Worm (Caenorhabditis elegans): ENCODE data around the gene ZK1058.3.
A peak's percentile ranks its signal among the peaks of the same experiment; 100 is the strongest.

The ZK1058.3 gene

DNA sequence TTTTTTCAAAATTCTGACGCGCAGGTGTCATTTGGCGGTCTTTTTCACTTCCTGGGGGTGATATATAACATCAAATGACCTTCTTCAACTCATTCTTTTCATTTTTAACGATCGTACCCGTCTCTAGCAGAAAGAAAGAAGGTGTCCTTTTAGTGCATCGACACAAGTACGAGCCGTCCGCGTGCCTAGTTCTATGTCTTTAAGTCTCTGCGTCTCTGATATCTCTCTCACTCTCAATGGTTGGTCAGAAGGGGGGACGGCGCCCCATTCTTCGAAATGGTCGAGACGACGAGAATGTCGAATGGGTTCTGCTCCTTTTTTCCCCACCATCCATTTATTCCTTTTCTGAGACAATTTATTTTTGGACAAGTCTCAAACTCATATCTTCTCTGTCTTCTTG is 37.0 kb downstream of the ZK1058.3 start:
- TF ChIP-seq tbx-8 (GFP tag; optimal IDR thresholded peaks at IDR 0.05) (no peak), sem-2 (GFP tag; optimal IDR thresholded peaks at IDR 0.05) (no peak), lin-13 (tag; optimal IDR thresholded peaks at IDR 0.05) (no peak), nhr-12 (tag; optimal IDR thresholded peaks at IDR 0.05) (no peak), ceh-83 (GFP tag; optimal IDR thresholded peaks at IDR 0.05) (no peak), ham-2 (GFP tag; optimal IDR thresholded peaks at IDR 0.05) (no peak), M03D4.4 (tag; optimal IDR thresholded peaks at IDR 0.05) (no peak), mep-1 (tag; optimal IDR thresholded peaks at IDR 0.05) (no peak), mab-5 (tag; optimal IDR thresholded peaks at IDR 0.05) (no peak), mls-2 (tag; optimal IDR thresholded peaks at IDR 0.05) (no peak), unc-39 (tag; optimal IDR thresholded peaks at IDR 0.05) (no peak), zip-8 (tag; optimal IDR thresholded peaks at IDR 0.05) (no peak)

DNA sequence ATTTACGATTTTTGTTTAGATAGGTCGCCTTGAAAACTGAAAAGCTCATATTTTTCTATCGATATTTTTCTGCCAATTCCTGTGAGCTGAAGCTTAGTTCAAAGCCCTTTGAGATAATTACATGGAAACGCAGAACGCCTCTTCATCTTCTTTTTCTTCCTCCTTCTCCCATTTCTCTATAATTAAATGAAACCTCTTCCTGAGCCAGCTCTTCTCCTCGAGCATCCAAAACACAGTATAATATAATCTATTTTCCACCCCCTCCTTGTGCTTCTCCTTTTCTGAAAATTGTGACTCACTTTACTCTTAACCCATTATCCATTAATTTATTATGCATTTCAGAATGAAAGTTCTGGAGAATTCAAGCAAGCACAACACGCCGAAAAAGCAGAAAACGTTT is 37.6 kb downstream of the ZK1058.3 start, which contains the start of gene F37A8.5:
F37A8.5 (plus strand) TSS at position 332 of the 400 bp plus-strand sequence.
- TF ChIP-seq ceh-83 (GFP tag; optimal IDR thresholded peaks at IDR 0.05) = no peak
- TF ChIP-seq ces-1 (GFP tag; optimal IDR thresholded peaks at IDR 0.05) = peak; percentile 77

DNA sequence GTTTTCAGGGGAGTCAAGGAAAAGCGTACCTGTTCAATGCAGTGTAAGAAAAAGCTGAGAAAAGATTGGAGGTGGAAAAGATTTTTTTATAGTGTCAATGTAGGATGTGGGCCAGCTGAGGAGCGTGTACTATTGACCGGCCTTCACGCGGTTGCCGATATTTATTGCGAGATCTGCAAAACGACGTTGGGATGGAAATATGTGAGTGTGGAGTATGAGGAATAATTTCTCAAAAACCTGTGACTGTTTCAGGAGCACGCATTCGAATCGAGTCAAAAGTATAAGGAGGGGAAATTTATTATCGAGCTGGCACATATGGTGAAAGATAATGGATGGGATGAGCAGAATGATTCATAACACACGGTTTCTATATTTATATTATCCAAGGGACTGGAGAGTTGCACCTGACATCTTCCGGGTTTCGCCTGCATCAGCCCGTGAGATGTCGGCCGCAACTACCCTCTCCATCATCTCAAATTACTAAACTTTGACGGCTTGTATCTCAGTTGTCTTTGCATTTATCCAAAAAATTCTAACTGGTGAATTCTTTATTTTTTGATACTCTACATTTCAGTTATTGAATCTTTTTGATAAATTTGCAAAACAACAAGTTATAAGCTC is 38.6 kb downstream of the ZK1058.3 start:
- TF ChIP-seq unc-62 (GFP tag; optimal IDR thresholded peaks at IDR 0.05) (no peak), zip-8 (tag; optimal IDR thresholded peaks at IDR 0.05) (no peak), mls-2 (tag; optimal IDR thresholded peaks at IDR 0.05) (no peak), hlh-1 (tag; optimal IDR thresholded peaks at IDR 0.05) (no peak), nhr-2 (tag; optimal IDR thresholded peaks at IDR 0.05) (no peak), nhr-237 (tag; optimal IDR thresholded peaks at IDR 0.05) (no peak), ceh-83 (GFP tag; optimal IDR thresholded peaks at IDR 0.05) (no peak), flh-1 (GFP tag; optimal IDR thresholded peaks at IDR 0.05) (no peak), elt-1 (tag; optimal IDR thresholded peaks at IDR 0.05; ENCODE audit: borderline replicate concordance, insufficient read depth) (no peak), nhr-12 (tag; optimal IDR thresholded peaks at IDR 0.05) (no peak)

DNA sequence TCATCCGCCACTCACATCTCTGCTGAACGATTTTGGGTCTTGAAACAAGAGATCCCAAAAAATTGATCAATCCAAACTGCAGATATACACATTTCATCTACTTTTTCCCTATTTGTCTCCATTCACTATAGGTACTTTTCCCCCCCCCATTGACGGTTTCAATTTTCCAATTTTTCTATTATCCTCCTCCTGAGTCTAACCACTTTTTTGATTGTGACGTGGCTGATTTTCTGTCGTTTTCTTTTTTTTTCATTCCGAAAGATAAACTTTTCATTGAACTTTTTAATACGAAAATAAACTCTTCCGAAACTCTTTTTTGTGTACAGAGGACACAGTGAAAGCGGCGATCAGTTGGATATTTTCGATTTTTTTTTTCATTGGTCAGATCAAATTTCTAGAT is 39.2 kb downstream of the ZK1058.3 start:
- TF ChIP-seq nhr-12 (tag; optimal IDR thresholded peaks at IDR 0.05) = no peak
- no peak for TF ChIP-seq ces-1 (GFP tag; optimal IDR thresholded peaks at IDR 0.05)
- TF ChIP-seq mab-5 (tag; optimal IDR thresholded peaks at IDR 0.05) = no peak
- no peak for TF ChIP-seq hlh-1 (tag; optimal IDR thresholded peaks at IDR 0.05)
- no peak for TF ChIP-seq M03D4.4 (tag; optimal IDR thresholded peaks at IDR 0.05)
- TF ChIP-seq ztf-11 (tag; optimal IDR thresholded peaks at IDR 0.05) = no peak
- TF ChIP-seq nhr-76 (tag; optimal IDR thresholded peaks at IDR 0.05) = no peak
- TF ChIP-seq sptf-1 (tag; optimal IDR thresholded peaks at IDR 0.05) = no peak
- no peak for TF ChIP-seq ham-2 (GFP tag; optimal IDR thresholded peaks at IDR 0.05)
- no peak for TF ChIP-seq nhr-237 (tag; optimal IDR thresholded peaks at IDR 0.05)
- no peak for TF ChIP-seq unc-62 (GFP tag; optimal IDR thresholded peaks at IDR 0.05)
- TF ChIP-seq lsy-2 (tag; optimal IDR thresholded peaks at IDR 0.05) = no peak
- TF ChIP-seq sem-2 (GFP tag; optimal IDR thresholded peaks at IDR 0.05) = no peak
- no peak for TF ChIP-seq elt-1 (tag; optimal IDR thresholded peaks at IDR 0.05; ENCODE audit: borderline replicate concordance, insufficient read depth)
- TF ChIP-seq ceh-83 (GFP tag; optimal IDR thresholded peaks at IDR 0.05) = no peak
- no peak for TF ChIP-seq bed-3 (GFP tag; optimal IDR thresholded peaks at IDR 0.05)
- no peak for TF ChIP-seq ceh-43 (GFP tag; optimal IDR thresholded peaks at IDR 0.05)

DNA sequence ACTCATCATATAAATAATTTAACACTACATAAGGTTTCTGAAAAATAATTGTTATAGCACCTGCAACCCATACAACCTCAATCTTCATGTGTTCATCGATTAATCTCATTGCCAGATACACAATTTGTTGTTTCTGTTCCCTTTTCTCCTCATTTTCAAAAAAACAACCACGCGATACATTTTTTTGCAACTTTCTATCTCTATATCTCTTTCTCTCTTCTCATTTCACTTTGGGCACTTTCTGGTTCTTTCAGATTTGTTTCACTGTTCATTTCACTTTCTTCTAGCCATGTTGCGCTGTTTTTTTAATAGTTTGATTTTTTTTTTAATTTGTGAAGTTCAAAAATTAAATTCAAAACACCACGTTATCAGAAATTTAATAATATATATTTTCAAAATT is 40.5 kb downstream of the ZK1058.3 start:
- no peak for TF ChIP-seq elt-3 (tag; optimal IDR thresholded peaks at IDR 0.05)
- TF ChIP-seq nhr-28 (tag; optimal IDR thresholded peaks at IDR 0.05) = no peak
- no peak for TF ChIP-seq ces-1 (GFP tag; optimal IDR thresholded peaks at IDR 0.05)
- TF ChIP-seq unc-120 (tag; optimal IDR thresholded peaks at IDR 0.05; ENCODE audit: poor library complexity, severe bottlenecking) = no peak
- no peak for TF ChIP-seq unc-62 (GFP tag; optimal IDR thresholded peaks at IDR 0.05)
- no peak for TF ChIP-seq pha-4 (tag; optimal IDR thresholded peaks at IDR 0.05)
- TF ChIP-seq snpc-4 (tag; optimal IDR thresholded peaks at IDR 0.05) = no peak
- no peak for TF ChIP-seq unc-39 (tag; optimal IDR thresholded peaks at IDR 0.05)
- TF ChIP-seq blmp-1 (tag; optimal IDR thresholded peaks at IDR 0.05) = no peak
- TF ChIP-seq zip-8 (tag; optimal IDR thresholded peaks at IDR 0.05) = no peak
- no peak for TF ChIP-seq ceh-39 (tag; optimal IDR thresholded peaks at IDR 0.05)
- no peak for TF ChIP-seq flh-1 (GFP tag; optimal IDR thresholded peaks at IDR 0.05)
- no peak for TF ChIP-seq lin-13 (tag; optimal IDR thresholded peaks at IDR 0.05)
- no peak for TF ChIP-seq ham-2 (GFP tag; optimal IDR thresholded peaks at IDR 0.05)
- no peak for TF ChIP-seq lin-32 (GFP tag; optimal IDR thresholded peaks at IDR 0.05)
- TF ChIP-seq bed-3 (GFP tag; optimal IDR thresholded peaks at IDR 0.05) = no peak
- TF ChIP-seq mab-5 (tag; optimal IDR thresholded peaks at IDR 0.05) = no peak
